Worm (Caenorhabditis elegans) whole organism, L3 larva: Measurements from ENCODE around the gene nspa-2.

ENCODE experiments used
- elt-2 ChIP-seq: sonication (generic microtip); optimal IDR thresholded peaks from 2 replicates; lab custom pipeline; 2016; ENCODE audit warnings: missing genetic modification reagents, mild to moderate bottlenecking, missing genetic modification characterization, missing compliant biosample characterization
- fkh-10 ChIP-seq: sonication (generic microtip); optimal IDR thresholded peaks from 2 replicates; lab custom pipeline; 2017; ENCODE audit warnings: missing biosample characterization, missing genetic modification reagents, missing genetic modification characterization
- fkh-2 ChIP-seq: fragments of 150-350 bp; optimal IDR thresholded peaks from 2 replicates; lab custom pipeline; 2014; ENCODE audit warnings: missing biosample characterization, missing genetic modification reagents, missing genetic modification characterization
- mdl-1 ChIP-seq: fragments of 150-350 bp; optimal IDR thresholded peaks from 2 replicates; lab custom pipeline; 2014; ENCODE audit warnings: missing biosample characterization, missing genetic modification characterization
- nhr-12 ChIP-seq: fragments of 150-350 bp; optimal IDR thresholded peaks from 2 replicates; lab custom pipeline; 2014; ENCODE audit warnings: missing biosample characterization, missing genetic modification characterization
- nhr-25 ChIP-seq: sonication (generic microtip); optimal IDR thresholded peaks from 2 replicates; lab custom pipeline; 2017; ENCODE audit warnings: missing biosample characterization, missing genetic modification characterization
- nhr-77 ChIP-seq: fragments of 150-350 bp; optimal IDR thresholded peaks from 2 replicates; lab custom pipeline; 2014; ENCODE audit warnings: missing biosample characterization, missing genetic modification characterization
- pqm-1 ChIP-seq: fragments of 150-350 bp; optimal IDR thresholded peaks from 2 replicates; lab custom pipeline; 2017; ENCODE audit warnings: missing biosample characterization, missing genetic modification characterization, inconsistent platforms
- sea-2 ChIP-seq: fragments of 150-350 bp; sonication (generic microtip); optimal IDR thresholded peaks from 4 replicates; lab custom pipeline; 2014; ENCODE audit warnings: missing biosample characterization, missing genetic modification reagents, missing genetic modification characterization
- tbx-2 ChIP-seq: sonication (generic microtip); optimal IDR thresholded peaks from 2 replicates; lab custom pipeline; 2016; ENCODE audit warnings: mild to moderate bottlenecking, missing genetic modification characterization, missing compliant biosample characterization

DNA sequence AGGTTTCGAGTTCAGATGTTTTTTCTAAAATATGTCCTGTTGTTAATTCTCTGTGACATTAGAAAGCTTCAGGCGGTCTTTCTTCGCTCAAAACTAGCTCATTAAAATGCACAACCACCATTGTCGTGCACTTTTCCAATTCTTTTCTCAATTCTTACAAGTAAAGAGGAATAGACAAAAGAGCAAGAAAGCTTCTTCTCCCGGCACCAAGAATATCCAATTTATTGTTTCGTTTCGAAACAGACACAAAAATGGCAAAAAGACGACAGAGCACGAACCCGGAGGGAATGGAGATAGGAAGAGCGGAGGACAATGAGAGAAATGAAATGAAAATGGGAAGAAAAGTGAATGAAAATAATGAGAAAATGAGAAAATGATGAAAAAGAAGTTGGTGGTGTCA, 38.3 kb upstream of the nspa-2 start:
- no peak for TF ChIP-seq nhr-12 (tag; lab: Kevin White, UChicago)
- TF ChIP-seq tbx-2 (tag; lab: Kevin White, UChicago), result no peak
- no peak for TF ChIP-seq nhr-25 (tag; lab: Kevin White, UChicago)
- no peak for TF ChIP-seq fkh-10 (GFP tag; lab: Kevin White, UChicago)
- no peak for TF ChIP-seq fkh-2 (tag; lab: Kevin White, UChicago)
- TF ChIP-seq sea-2 (GFP tag; lab: Kevin White, UChicago), result no peak
- TF ChIP-seq pqm-1 (tag; lab: Kevin White, UChicago), result no peak
- TF ChIP-seq elt-2 (tag; lab: Kevin White, UChicago), result no peak
- no peak for TF ChIP-seq nhr-77 (tag; lab: Kevin White, UChicago)
- no peak for TF ChIP-seq mdl-1 (tag; lab: Kevin White, UChicago)
